Worm (Caenorhabditis elegans) whole organism, L4 larva: ENCODE data around the gene set-16.

Experiments
- T20F7.1 ChIP-seq: fragments of 200-800 bp; sonication (Bioruptor generic); optimal IDR thresholded peaks from 2 replicates; lab custom pipeline; 2018; ENCODE audit warnings: mild to moderate bottlenecking, missing genetic modification characterization, missing compliant biosample characterization
- cey-2 ChIP-seq: sonication (generic microtip); optimal IDR thresholded peaks from 3 replicates; lab custom pipeline; 2017; ENCODE audit warnings: missing genetic modification characterization, mild to moderate bottlenecking, missing compliant biosample characterization, antibody characterized with exemption, borderline replicate concordance; ENCODE audit not compliant: insufficient read depth
- ctbp-1 ChIP-seq: fragments of 200-800 bp; sonication (Bioruptor generic); IDR thresholded peaks from 2 replicates; pipeline ENCODE4 v1.3.6; 2022; ENCODE audit warnings: missing genetic modification reagents, missing genetic modification characterization, missing compliant biosample characterization
- daf-16 ChIP-seq, 3 experiments: sonication (generic microtip); optimal IDR thresholded peaks; 2 replicates each; lab custom pipeline; 2016 to 2017; ENCODE audit warnings: missing genetic modification characterization in 3 of 3, missing genetic modification reagents in 3 of 3, mild to moderate bottlenecking in 2 of 3, missing compliant biosample characterization in 2 of 3, missing biosample characterization in 1 of 3, moderate library complexity in 1 of 3
- daf-8 ChIP-seq: fragments of 200-800 bp; sonication (Bioruptor generic); IDR thresholded peaks from 2 replicates; pipeline ENCODE4 v1.3.6; 2022; ENCODE audit warnings: missing genetic modification characterization, missing compliant biosample characterization
- dmd-6 ChIP-seq: fragments of 200-800 bp; sonication (Bioruptor generic); IDR thresholded peaks from 2 replicates; pipeline ENCODE4 v1.3.6; 2022; ENCODE audit warnings: missing genetic modification reagents, missing genetic modification characterization, missing compliant biosample characterization
- dmd-8 ChIP-seq: fragments of 200-800 bp; sonication (Bioruptor generic); IDR thresholded peaks from 2 replicates; pipeline ENCODE4 v1.3.6; 2022; ENCODE audit warnings: missing genetic modification characterization, missing compliant biosample characterization
- egl-43 ChIP-seq: fragments of 200-800 bp; sonication (Bioruptor generic); IDR thresholded peaks from 2 replicates; pipeline ENCODE4 v1.3.6; 2022; ENCODE audit warnings: missing genetic modification reagents, missing genetic modification characterization, missing compliant biosample characterization
- hif-1 ChIP-seq, 2 experiments: sonication (generic microtip); optimal IDR thresholded peaks; 2 replicates each; lab custom pipeline; 2016 to 2017; ENCODE audit warnings: missing compliant biosample characterization in 2 of 2, missing genetic modification characterization in 2 of 2, missing genetic modification reagents in 2 of 2, missing genotype in 2 of 2, mild to moderate bottlenecking in 1 of 2
- hlh-30 ChIP-seq: sonication (generic microtip); optimal IDR thresholded peaks from 2 replicates; lab custom pipeline; 2017; ENCODE audit warnings: antibody characterized with exemption, mild to moderate bottlenecking, missing genetic modification characterization, missing compliant biosample characterization; ENCODE audit not compliant: insufficient read depth
- jun-1 ChIP-seq: fragments of 150-350 bp; optimal IDR thresholded peaks from 2 replicates; lab custom pipeline; 2014; ENCODE audit warnings: missing biosample characterization, missing genetic modification reagents, missing genetic modification characterization
- lin-13 ChIP-seq: fragments of 150-350 bp; optimal IDR thresholded peaks from 2 replicates; lab custom pipeline; 2014; ENCODE audit warnings: missing biosample characterization, missing genetic modification reagents, missing genetic modification characterization
- lin-29 ChIP-seq: fragments of 200-800 bp; sonication (Bioruptor generic); IDR thresholded peaks from 2 replicates; pipeline ENCODE4 v1.3.6; 2022; ENCODE audit warnings: missing genetic modification reagents, missing genetic modification characterization, missing compliant biosample characterization
- lin-38 ChIP-seq: fragments of 200-800 bp; sonication (Bioruptor generic); IDR thresholded peaks from 2 replicates; pipeline ENCODE4 v1.3.6; 2022; ENCODE audit warnings: missing genetic modification reagents, missing genetic modification characterization, missing compliant biosample characterization
- lsy-2 ChIP-seq, 2 experiments: fragments of 150-350 bp in 1 of 2; sonication (generic microtip) in 1 of 2; optimal IDR thresholded peaks; 2 replicates each; lab custom pipeline; 2014 to 2017; ENCODE audit warnings: missing biosample characterization in 2 of 2, missing genetic modification characterization in 2 of 2
- madf-9 ChIP-seq: fragments of 200-800 bp; sonication (Bioruptor generic); conservative IDR thresholded peaks from 2 replicates; pipeline ENCODE4 v1.3.6; 2022; ENCODE audit warnings: missing genetic modification reagents, missing genetic modification characterization, missing compliant biosample characterization
- mdl-1 ChIP-seq, 2 experiments: fragments of 150-350 bp in 1 of 2; sonication (generic microtip) in 1 of 2; optimal IDR thresholded peaks; 2 replicates each; lab custom pipeline; 2014 to 2017; ENCODE audit warnings: missing biosample characterization in 2 of 2, missing genetic modification characterization in 2 of 2
- mep-1 ChIP-seq: fragments of 150-350 bp; sonication (generic microtip); optimal IDR thresholded peaks from 3 replicates; lab custom pipeline; 2014; ENCODE audit warnings: missing biosample characterization, missing genetic modification characterization
- mxl-2 ChIP-seq: fragments of 200-800 bp; sonication (Bioruptor generic); conservative IDR thresholded peaks from 2 replicates; pipeline ENCODE4 v1.3.6; 2022; ENCODE audit warnings: missing genetic modification reagents, missing genetic modification characterization, missing compliant biosample characterization
- nhr-10 ChIP-seq: fragments of 150-350 bp; optimal IDR thresholded peaks from 2 replicates; lab custom pipeline; 2014; ENCODE audit warnings: missing biosample characterization, missing genetic modification characterization
- nhr-237 ChIP-seq: sonication (generic microtip); optimal IDR thresholded peaks from 2 replicates; lab custom pipeline; 2017; ENCODE audit warnings: missing biosample characterization, missing genetic modification characterization
- nhr-25 ChIP-seq: sonication (generic microtip); optimal IDR thresholded peaks from 2 replicates; lab custom pipeline; 2017; ENCODE audit warnings: missing genetic modification characterization, mild to moderate bottlenecking, missing compliant biosample characterization, antibody characterized with exemption, moderate library complexity, borderline replicate concordance; ENCODE audit not compliant: insufficient read depth
- nhr-48 ChIP-seq: sonication (generic microtip); optimal IDR thresholded peaks from 2 replicates; lab custom pipeline; 2016; ENCODE audit warnings: mild to moderate bottlenecking, missing genetic modification characterization, missing compliant biosample characterization
- pha-4 ChIP-seq, 2 experiments: fragments of 150-350 bp in 1 of 2; fragments of 200-800 bp in 1 of 2; sonication (Bioruptor generic) in 1 of 2; IDR thresholded peaks in 1 of 2; optimal IDR thresholded peaks in 1 of 2; 2 replicates each; pipeline versions ENCODE4 v1.3.6 to Lab custom; 2014 to 2022; ENCODE audit warnings: missing genetic modification characterization in 2 of 2, missing genetic modification reagents in 2 of 2, missing biosample characterization in 1 of 2, missing compliant biosample characterization in 1 of 2
- php-3 ChIP-seq: fragments of 200-800 bp; sonication (Bioruptor generic); IDR thresholded peaks from 2 replicates; pipeline ENCODE4 v1.3.6; 2022; ENCODE audit warnings: missing genetic modification reagents, missing genetic modification characterization, missing compliant biosample characterization
- sdz-12 ChIP-seq: fragments of 200-800 bp; sonication (Bioruptor generic); optimal IDR thresholded peaks from 2 replicates; lab custom pipeline; 2018; ENCODE audit warnings: mild to moderate bottlenecking, missing genetic modification characterization, missing compliant biosample characterization
- set-16 ChIP-seq: fragments of 200-800 bp; sonication (Bioruptor generic); IDR thresholded peaks from 2 replicates; pipeline ENCODE4 v1.3.6; 2022; ENCODE audit warnings: missing genetic modification reagents, missing genetic modification characterization, missing compliant biosample characterization
- snpc-1.2 ChIP-seq: fragments of 200-800 bp; sonication (Bioruptor generic); IDR thresholded peaks from 2 replicates; pipeline ENCODE4 v1.3.6; 2022; ENCODE audit warnings: missing genetic modification reagents, missing genetic modification characterization, missing compliant biosample characterization
- snpc-4 ChIP-seq: fragments of 150-350 bp; optimal IDR thresholded peaks from 2 replicates; lab custom pipeline; 2014; ENCODE audit warnings: missing biosample characterization, missing genetic modification characterization
- spr-3 ChIP-seq: fragments of 200-800 bp; sonication (Bioruptor generic); optimal IDR thresholded peaks from 2 replicates; lab custom pipeline; 2018; ENCODE audit warnings: mild to moderate bottlenecking, missing genetic modification characterization, missing compliant biosample characterization
- tag-97 ChIP-seq: fragments of 200-800 bp; sonication (Bioruptor generic); IDR thresholded peaks from 2 replicates; pipeline ENCODE4 v1.3.6; 2022; ENCODE audit warnings: missing genetic modification characterization, missing compliant biosample characterization
- unc-62 ChIP-seq, 3 experiments: fragments of 150-350 bp in 1 of 3; sonication (generic microtip); optimal IDR thresholded peaks in 2 of 3; peaks in 1 of 3; 1 replicate in 1 of 3; 2 replicates in 2 of 3; lab custom pipeline; 2014 to 2017; ENCODE audit warnings: missing biosample characterization in 3 of 3, missing genetic modification characterization in 3 of 3, missing genetic modification reagents in 3 of 3, missing genotype in 1 of 3
- vab-7 ChIP-seq: fragments of 200-800 bp; sonication (Bioruptor generic); IDR thresholded peaks from 2 replicates; pipeline ENCODE4 v1.3.6; 2022; ENCODE audit warnings: missing genetic modification reagents, missing genetic modification characterization, missing compliant biosample characterization

set-16 gene

ce11 chrIII:13659028-13659427 is 15.3 kb downstream of the set-16 start:
- no peak for TF ChIP-seq mdl-1 (tag; optimal IDR thresholded peaks at IDR 0.05; lab: Kevin White, UChicago)
- no peak for TF ChIP-seq nhr-25 (tag; lab: Kevin White, UChicago)
- no peak for TF ChIP-seq lin-13 (GFP tag; lab: Kevin White, UChicago)
- TF ChIP-seq lin-38, result no peak
- TF ChIP-seq ctbp-1 (GFP tag; lab: Robert Waterston, UW), result no peak
- TF ChIP-seq php-3 (GFP tag; lab: Robert Waterston, UW), result no peak
- TF ChIP-seq mxl-2 (GFP tag; lab: Robert Waterston, UW), result no peak
- TF ChIP-seq tag-97 (GFP tag; lab: Robert Waterston, UW), result no peak
- TF ChIP-seq dmd-6 (GFP tag; lab: Robert Waterston, UW), result no peak
- no peak for TF ChIP-seq egl-43
- no peak for TF ChIP-seq hlh-30 (tag; lab: Kevin White, UChicago)
- no peak for TF ChIP-seq daf-8 (GFP tag; lab: Robert Waterston, UW)
- no peak for TF ChIP-seq spr-3
- TF ChIP-seq madf-9 (GFP tag; lab: Robert Waterston, UW), result no peak
- no peak for TF ChIP-seq pha-4 (GFP tag; IDR thresholded peaks at IDR 0.05; lab: Robert Waterston, UW)
- no peak for TF ChIP-seq pha-4 (tag; optimal IDR thresholded peaks at IDR 0.05; lab: Kevin White, UChicago)
- no peak for TF ChIP-seq snpc-4 (tag; lab: Kevin White, UChicago)

- TF ChIP-seq tag-97 (GFP tag; lab: Robert Waterston, UW), result no peak
- no peak for TF ChIP-seq dmd-8
- 0 out of 2 replicates have a peak, but pooled peaks have one; percentile 45 for TF ChIP-seq egl-43
- no peak for TF ChIP-seq daf-16 (GFP tag; optimal IDR thresholded peaks at IDR 0.05; lab: Kevin White, UChicago)
- TF ChIP-seq daf-16 (tag; optimal IDR thresholded peaks at IDR 0.05; lab: Kevin White, UChicago), result no peak
- peak; percentile 32; the same call in 1 of the 2 replicates for TF ChIP-seq set-16 (GFP tag; lab: Robert Waterston, UW)
Measured at ce11 chrIII:13660123-13660522, 16.4 kb downstream of the set-16 start.

ce11 chrIII:13666406-13666805 is 22.7 kb downstream of the set-16 start:
- TF ChIP-seq jun-1, result no peak
- no peak for TF ChIP-seq mep-1 (tag; lab: Kevin White, UChicago)
- no peak for TF ChIP-seq snpc-1.2 (GFP tag; lab: Robert Waterston, UW)
- no peak for TF ChIP-seq nhr-237 (tag; lab: Kevin White, UChicago)
- no peak for TF ChIP-seq hif-1 (tag; optimal IDR thresholded peaks at IDR 0.05; lab: Kevin White, UChicago)
- peak in 1 of 2 experiments; percentile 64 for TF ChIP-seq unc-62 (GFP tag; optimal IDR thresholded peaks at IDR 0.05 in 1 of 2; lab: Kevin White, UChicago)
- no peak for TF ChIP-seq unc-62 (tag; optimal IDR thresholded peaks at IDR 0.05; lab: Kevin White, UChicago)
- TF ChIP-seq nhr-10, result no peak
- no peak for TF ChIP-seq sdz-12
- peak in 1 of 2 experiments; percentile 42 for TF ChIP-seq lsy-2 (tag; optimal IDR thresholded peaks at IDR 0.05; lab: Kevin White, UChicago)
- no peak for TF ChIP-seq vab-7 (GFP tag; lab: Robert Waterston, UW)
- no peak for TF ChIP-seq T20F7.1 (GFP tag; lab: Kevin White, UChicago)
- no peak for TF ChIP-seq cey-2 (tag; lab: Kevin White, UChicago)
- no peak for TF ChIP-seq nhr-48 (tag; lab: Kevin White, UChicago)

- TF ChIP-seq lin-29 (no peak), unc-62 (GFP tag; optimal IDR thresholded peaks at IDR 0.05 in 1 of 2; lab: Kevin White, UChicago) (peak in 1 of 2 experiments; percentile 47), unc-62 (tag; optimal IDR thresholded peaks at IDR 0.05; lab: Kevin White, UChicago) (no peak)
- TF ChIP-seq, all 104 proteins: peak for 1
Measured at ce11 chrIII:13667739-13668138, 24.0 kb downstream of the set-16 start, which contains the start of gene flp-15. Gene flp-15, minus strand, starts transcription at chrIII:13667839.
